Fruit fly (Drosophila melanogaster) whole organism, embryonic: Measurements from ENCODE around the gene Cyp12a4.

Experiments used
- Abd-B ChIP-seq: fragments of 200-800 bp; sonication (Bioruptor generic); optimal IDR thresholded peaks from 2 replicates; lab custom pipeline; 2018; ENCODE audit warnings: missing biosample characterization, mild to moderate bottlenecking, missing genetic modification characterization, moderate library complexity
- Adf1 ChIP-seq: fragments of 200-800 bp; sonication (Bioruptor generic); IDR thresholded peaks from 2 replicates; pipeline ENCODE4 v1.3.6; 2022; ENCODE audit warnings: missing biosample characterization, missing genetic modification characterization
- Bdp1 ChIP-seq: fragments of 200-800 bp; sonication (Bioruptor generic); optimal IDR thresholded peaks from 3 replicates; lab custom pipeline; 2016; ENCODE audit warnings: missing biosample characterization, missing genetic modification characterization
- Bgb ChIP-seq: fragments of 200-800 bp; sonication (Bioruptor generic); IDR thresholded peaks from 2 replicates; pipeline ENCODE4 v1.3.6; 2022; ENCODE audit warnings: missing biosample characterization, missing genetic modification characterization; ENCODE audit not compliant: partially characterized antibody
- BtbVII ChIP-seq: fragments of 200-800 bp; sonication (Bioruptor generic); optimal IDR thresholded peaks from 3 replicates; lab custom pipeline; 2017; ENCODE audit warnings: missing biosample characterization, mild to moderate bottlenecking, missing genetic modification characterization
- CG11085 ChIP-seq: fragments of 200-800 bp; sonication (Bioruptor generic); IDR thresholded peaks from 2 replicates; pipeline ENCODE4 v1.3.6; 2022; ENCODE audit warnings: missing biosample characterization, missing genetic modification characterization
- CG11093 ChIP-seq: fragments of 200-800 bp; sonication (Bioruptor generic); IDR thresholded peaks from 3 replicates; pipeline ENCODE4 v1.3.6; 2022; ENCODE audit warnings: missing biosample characterization, missing genetic modification characterization
- CG11398 ChIP-seq: fragments of 200-800 bp; sonication (Bioruptor generic); optimal IDR thresholded peaks from 2 replicates; lab custom pipeline; 2016; ENCODE audit warnings: missing biosample characterization, missing genetic modification characterization
- CG13624 ChIP-seq: fragments of 200-800 bp; sonication (Bioruptor generic); optimal IDR thresholded peaks from 2 replicates; lab custom pipeline; 2016; ENCODE audit warnings: missing biosample characterization, missing genetic modification characterization
- CG13775 ChIP-seq: fragments of 200-800 bp; sonication (Bioruptor generic); optimal IDR thresholded peaks from 3 replicates; lab custom pipeline; 2017; ENCODE audit warnings: missing biosample characterization, mild to moderate bottlenecking, missing genetic modification characterization
- CG14441 ChIP-seq: fragments of 200-800 bp; sonication (Bioruptor generic); IDR thresholded peaks from 2 replicates; pipeline ENCODE4 v1.3.6; 2022; ENCODE audit warnings: missing biosample characterization, missing genetic modification characterization
- CG14965 ChIP-seq: fragments of 200-800 bp; sonication (Bioruptor generic); optimal IDR thresholded peaks from 2 replicates; lab custom pipeline; 2016; ENCODE audit warnings: missing biosample characterization, missing genetic modification characterization, borderline replicate concordance
- CG1602 ChIP-seq: fragments of 200-800 bp; sonication (Bioruptor generic); optimal IDR thresholded peaks from 3 replicates; lab custom pipeline; 2016; ENCODE audit warnings: missing biosample characterization, missing genetic modification characterization
- CG17612 ChIP-seq: fragments of 200-800 bp; sonication (Bioruptor generic); IDR thresholded peaks from 2 replicates; pipeline ENCODE4 v1.3.6; 2022; ENCODE audit warnings: missing biosample characterization, missing genetic modification characterization
- CG1792 ChIP-seq: fragments of 200-800 bp; sonication (Bioruptor generic); optimal IDR thresholded peaks from 2 replicates; lab custom pipeline; 2016; ENCODE audit warnings: missing biosample characterization, missing genetic modification characterization
- CG18476 ChIP-seq: fragments of 200-800 bp; sonication (Bioruptor generic); optimal IDR thresholded peaks from 2 replicates; lab custom pipeline; 2016; ENCODE audit warnings: missing biosample characterization, mild to moderate bottlenecking, missing genetic modification characterization
- CG2116 ChIP-seq: fragments of 200-800 bp; sonication (Bioruptor generic); optimal IDR thresholded peaks from 3 replicates; lab custom pipeline; 2018; ENCODE audit warnings: missing biosample characterization, mild to moderate bottlenecking, missing genetic modification characterization
- CG3163 ChIP-seq: fragments of 200-800 bp; sonication (Bioruptor generic); optimal IDR thresholded peaks from 3 replicates; lab custom pipeline; 2016; ENCODE audit warnings: missing biosample characterization, missing genetic modification characterization
- CG3726 ChIP-seq: fragments of 200-800 bp; sonication (Bioruptor generic); IDR thresholded peaks from 3 replicates; pipeline ENCODE4, ENCODE4 v1.3.6; 2022; ENCODE audit warnings: missing biosample characterization, missing genetic modification characterization
- CG5953 ChIP-seq: fragments of 200-800 bp; sonication (Bioruptor generic); IDR thresholded peaks from 2 replicates; pipeline ENCODE4 v1.3.6; 2022; ENCODE audit warnings: missing biosample characterization, missing genetic modification characterization
- CG8944 ChIP-seq: fragments of 200-800 bp; sonication (Bioruptor generic); optimal IDR thresholded peaks from 3 replicates; lab custom pipeline; 2016; ENCODE audit warnings: missing biosample characterization, missing genetic modification characterization
- CG9817 ChIP-seq: fragments of 200-800 bp; sonication (Bioruptor generic); optimal IDR thresholded peaks from 2 replicates; lab custom pipeline; 2018; ENCODE audit warnings: missing biosample characterization, mild to moderate bottlenecking, missing genetic modification characterization, moderate library complexity
- D ChIP-seq, 2 experiments: fragments of 200-800 bp in 1 of 2; fragments of >200 bp in 1 of 2; sonication (Bioruptor generic) in 1 of 2; optimal IDR thresholded peaks; 2 replicates in 1 of 2; 3 replicates in 1 of 2; lab custom pipeline; 2017; ENCODE audit warnings: mild to moderate bottlenecking in 1 of 2, missing biosample characterization in 1 of 2, missing genetic modification characterization in 1 of 2, missing genetic modification reagents in 1 of 2
- Dll ChIP-seq: fragments of 200-800 bp; sonication (Bioruptor generic); IDR thresholded peaks from 4 replicates; pipeline ENCODE4 v1.3.6; 2022; ENCODE audit warnings: missing biosample characterization, missing genetic modification characterization; ENCODE audit not compliant: partially characterized antibody
- Doc2 ChIP-seq: fragments of 200-800 bp; sonication (Bioruptor generic); IDR thresholded peaks from 2 replicates; pipeline ENCODE4 v1.3.6; 2022; ENCODE audit warnings: missing biosample characterization, missing genetic modification characterization
- Dp ChIP-seq: fragments of 200-800 bp; sonication (Bioruptor generic); optimal IDR thresholded peaks from 2 replicates; lab custom pipeline; 2018; ENCODE audit warnings: missing biosample characterization, mild to moderate bottlenecking, missing genetic modification characterization, moderate library complexity
- NFAT ChIP-seq: fragments of 200-800 bp; sonication (Bioruptor generic); IDR thresholded peaks from 2 replicates; pipeline ENCODE4 v1.3.6; 2022; ENCODE audit warnings: missing biosample characterization, missing genetic modification characterization
- Pdp1 ChIP-seq, 2 experiments: fragments of 200-800 bp; sonication (Bioruptor generic); optimal IDR thresholded peaks; 3 replicates each; lab custom pipeline; 2016; ENCODE audit warnings: missing biosample characterization in 2 of 2, missing genetic modification characterization in 2 of 2, mild to moderate bottlenecking in 1 of 2, moderate library complexity in 1 of 2
- Taf1 ChIP-seq: fragments of 200-800 bp; sonication (Bioruptor generic); IDR thresholded peaks from 2 replicates; pipeline ENCODE4 v1.3.6; 2022; ENCODE audit warnings: missing biosample characterization, missing genetic modification characterization
- Tbp ChIP-seq: fragments of >200 bp; optimal IDR thresholded peaks from 2 replicates; lab custom pipeline; 2018; ENCODE audit warnings: missing biosample characterization, missing genetic modification characterization
- ac ChIP-seq: fragments of 200-800 bp; sonication (Bioruptor generic); optimal IDR thresholded peaks from 3 replicates; lab custom pipeline; 2017; ENCODE audit warnings: missing biosample characterization, mild to moderate bottlenecking, missing genetic modification characterization
- ara ChIP-seq: fragments of 200-800 bp; sonication (Bioruptor generic); IDR thresholded peaks from 2 replicates; pipeline ENCODE4 v1.3.6; 2022; ENCODE audit warnings: missing biosample characterization, missing genetic modification characterization
- chn ChIP-seq: fragments of 200-800 bp; sonication (Bioruptor generic); optimal IDR thresholded peaks from 2 replicates; lab custom pipeline; 2016; ENCODE audit warnings: missing biosample characterization, missing genetic modification characterization
- eve ChIP-seq, 2 experiments: fragments of >200 bp; optimal IDR thresholded peaks; 2 replicates each; lab custom pipeline; 2017; ENCODE audit warnings: missing biosample characterization in 2 of 2, missing genetic modification characterization in 2 of 2
- fd96Cb ChIP-seq: fragments of 200-800 bp; sonication (Bioruptor generic); optimal IDR thresholded peaks from 2 replicates; lab custom pipeline; 2018; ENCODE audit warnings: missing biosample characterization, mild to moderate bottlenecking, missing genetic modification characterization, moderate library complexity
- hb ChIP-seq: fragments of 200-800 bp; sonication (Bioruptor generic); IDR thresholded peaks from 3 replicates; pipeline ENCODE4 v1.3.6; 2022; ENCODE audit warnings: missing biosample characterization, missing genetic modification characterization; ENCODE audit not compliant: partially characterized antibody
- jumu ChIP-seq: fragments of 200-800 bp; sonication (Bioruptor generic); optimal IDR thresholded peaks from 3 replicates; lab custom pipeline; 2016; ENCODE audit warnings: missing biosample characterization, missing genetic modification characterization
- kni ChIP-seq: fragments of 200-800 bp; sonication (Bioruptor generic); optimal IDR thresholded peaks from 3 replicates; lab custom pipeline; 2017; ENCODE audit warnings: mild to moderate bottlenecking, missing biosample characterization, missing genetic modification reagents, missing genetic modification characterization
- lmd ChIP-seq: fragments of 200-800 bp; sonication (Bioruptor generic); IDR thresholded peaks from 2 replicates; pipeline ENCODE4 v1.3.6; 2022; ENCODE audit warnings: missing biosample characterization, missing genetic modification characterization
- maf-S ChIP-seq: fragments of 200-800 bp; sonication (Bioruptor generic); optimal IDR thresholded peaks from 2 replicates; lab custom pipeline; 2016; ENCODE audit warnings: missing biosample characterization, missing genetic modification characterization
- mld ChIP-seq: fragments of 200-800 bp; sonication (Bioruptor generic); IDR thresholded peaks from 3 replicates; pipeline ENCODE4 v1.3.6; 2022; ENCODE audit warnings: missing biosample characterization, missing genetic modification characterization; ENCODE audit not compliant: partially characterized antibody
- otp ChIP-seq: fragments of 200-800 bp; sonication (Bioruptor generic); IDR thresholded peaks from 3 replicates; pipeline ENCODE4, ENCODE4 v1.3.6; 2022; ENCODE audit warnings: missing biosample characterization, missing genetic modification characterization
- peb ChIP-seq: fragments of 200-800 bp; sonication (Bioruptor generic); IDR thresholded peaks from 2 replicates; pipeline ENCODE4 v1.3.6; 2022; ENCODE audit warnings: missing biosample characterization, missing genetic modification characterization
- psq ChIP-seq: fragments of 200-800 bp; sonication (Bioruptor generic); optimal IDR thresholded peaks from 2 replicates; lab custom pipeline; 2017; ENCODE audit warnings: missing biosample characterization, missing genetic modification characterization
- sima ChIP-seq: fragments of 200-800 bp; sonication (Bioruptor generic); optimal IDR thresholded peaks from 2 replicates; lab custom pipeline; 2016; ENCODE audit warnings: missing biosample characterization, missing genetic modification characterization
- sr ChIP-seq: fragments of 200-800 bp; sonication (Bioruptor generic); IDR thresholded peaks from 3 replicates; pipeline ENCODE4 v1.3.6; 2022; ENCODE audit warnings: missing biosample characterization, missing genetic modification characterization
- stc ChIP-seq: fragments of 200-800 bp; sonication (Bioruptor generic); IDR thresholded peaks from 2 replicates; pipeline ENCODE4 v1.3.6; 2022; ENCODE audit warnings: missing biosample characterization, missing genetic modification characterization
- tio ChIP-seq: fragments of 200-800 bp; sonication (Bioruptor generic); optimal IDR thresholded peaks from 2 replicates; lab custom pipeline; 2017; ENCODE audit warnings: missing biosample characterization, missing genetic modification characterization, inconsistent platforms
- zf30C ChIP-seq: fragments of 200-800 bp; sonication (Bioruptor generic); optimal IDR thresholded peaks from 3 replicates; lab custom pipeline; 2018; ENCODE audit warnings: missing biosample characterization, mild to moderate bottlenecking, missing genetic modification characterization

Gene Cyp12a4

DNA sequence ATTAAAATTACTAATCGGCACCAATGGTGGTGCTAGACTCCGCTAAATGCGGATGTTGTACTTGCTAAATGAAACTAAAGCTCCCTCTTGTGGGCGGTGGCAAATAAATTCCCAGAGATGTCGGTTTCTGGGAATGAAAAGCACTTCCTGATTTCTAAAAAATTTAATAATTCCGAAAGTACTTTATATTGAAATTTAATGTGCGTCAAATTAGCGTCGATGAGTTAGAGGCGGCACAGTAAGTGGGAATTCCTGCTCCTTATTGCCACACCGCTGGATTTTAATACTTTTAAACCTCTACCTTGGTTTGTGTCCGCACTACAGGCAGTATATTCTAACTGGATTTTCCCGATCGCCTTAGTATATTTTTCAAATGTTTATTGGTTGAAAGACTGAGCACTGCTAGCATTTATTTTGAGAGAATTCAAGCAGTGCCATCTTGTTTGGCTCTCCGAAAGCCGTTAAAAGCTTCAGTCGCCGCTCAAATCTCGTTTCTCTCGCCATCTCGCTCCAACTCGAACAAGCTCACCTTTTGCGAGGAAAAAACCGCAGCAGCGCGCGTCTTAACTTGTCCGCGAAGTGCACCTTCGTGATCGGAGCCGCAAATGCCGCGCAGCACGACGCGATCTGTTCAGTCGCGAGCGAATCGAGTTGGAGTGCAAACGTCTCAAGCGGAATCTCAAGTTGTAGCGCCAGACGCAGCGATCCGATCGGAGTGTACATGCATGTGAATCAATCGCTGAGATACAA lies 38.5 kb upstream of the Cyp12a4 start, which contains the start of gene CG6040 (continued):
- TF ChIP-seq ac (GFP tag; lab: Kevin White, UChicago) (no peak), chn (GFP tag; lab: Kevin White, UChicago) (peak; percentile 55), sima (GFP tag; lab: Kevin White, UChicago) (no peak), Pdp1 (GFP tag; optimal IDR thresholded peaks at IDR 0.05; lab: Kevin White, UChicago) (peak; percentile 55 to 65), jumu (GFP tag; lab: Kevin White, UChicago) (no peak), hb (no peak), Bdp1 (GFP tag; lab: Kevin White, UChicago) (peak; percentile 64), sr (GFP tag; lab: Robert Waterston, UW) (no peak), CG3726 (GFP tag; lab: Robert Waterston, UW) (no peak), peb (GFP tag; lab: Robert Waterston, UW) (peak; percentile 28; the same call in 1 of the 2 replicates), CG2116 (GFP tag; lab: Kevin White, UChicago) (peak; percentile 69), maf-S (GFP tag; lab: Kevin White, UChicago) (peak; percentile 39), CG14965 (GFP tag; lab: Kevin White, UChicago) (peak; percentile 99), Bgb (GFP tag; lab: Robert Waterston, UW) (peak; percentile 35; the same call in 1 of the 2 replicates), psq (GFP tag; lab: Kevin White, UChicago) (no peak), CG5953 (GFP tag; lab: Robert Waterston, UW) (no peak), CG11093 (GFP tag; lab: Robert Waterston, UW) (no peak), CG13775 (GFP tag; lab: Kevin White, UChicago) (peak; percentile 72), zf30C (GFP tag; lab: Kevin White, UChicago) (no peak), CG1792 (GFP tag; lab: Kevin White, UChicago) (peak; percentile 21), CG8944 (peak; percentile 51), CG18476 (peak; percentile 34), Abd-B (GFP tag; lab: Kevin White, UChicago) (peak; percentile 75), lmd (GFP tag; lab: Robert Waterston, UW) (0 out of 2 replicates have a peak, but pooled peaks have one; percentile 28), stc (GFP tag; lab: Robert Waterston, UW) (no peak), tio (GFP tag; lab: Kevin White, UChicago) (no peak), Dp (peak; percentile 70), mld (no peak), otp (GFP tag; lab: Robert Waterston, UW) (no peak), kni (GFP tag; lab: Kevin White, UChicago) (no peak), CG9817 (tag; lab: Kevin White, UChicago) (peak; percentile 22), NFAT (GFP tag; lab: Robert Waterston, UW) (peak; percentile 40; the same call in 1 of the 2 replicates), Tbp (no peak), CG1602 (peak; percentile 42), Taf1 (GFP tag; lab: Robert Waterston, UW) (no peak), CG3163 (GFP tag; lab: Kevin White, UChicago) (peak; percentile 47), CG11398 (GFP tag; lab: Kevin White, UChicago) (no peak), fd96Cb (no peak), CG14441 (peak; percentile 30; the same call in 1 of the 2 replicates), D (optimal IDR thresholded peaks at IDR 0.05; lab: Kevin White, UChicago) (no peak), D (GFP tag; optimal IDR thresholded peaks at IDR 0.05; lab: Kevin White, UChicago) (peak; percentile 14), BtbVII (GFP tag; lab: Kevin White, UChicago) (no peak), eve (GFP tag; optimal IDR thresholded peaks at IDR 0.05; lab: Kevin White, UChicago) (peak in 1 of 2 experiments; percentile 91), CG17612 (GFP tag; lab: Robert Waterston, UW) (no peak), Dll (GFP tag; lab: Robert Waterston, UW) (0 out of 4 replicates have a peak, but pooled peaks have one; percentile 16), CG11085 (GFP tag; lab: Robert Waterston, UW) (no peak), Adf1 (GFP tag; lab: Robert Waterston, UW) (peak; percentile 32; the same call in 1 of the 2 replicates), CG13624 (GFP tag; lab: Kevin White, UChicago) (peak; percentile 55), ara (GFP tag; lab: Robert Waterston, UW) (no peak), Doc2 (GFP tag; lab: Robert Waterston, UW) (no peak)
